Fruit fly (Drosophila melanogaster) whole organism, wandering third instar larva: Measurements from ENCODE around the gene CG14321.

Experiments
- Abd-B ChIP-seq: fragments of >200 bp; optimal IDR thresholded peaks from 2 replicates; lab custom pipeline; 2017; ENCODE audit warnings: missing biosample characterization, missing genetic modification characterization
- CG32264 ChIP-seq: fragments of 200-800 bp; sonication (Bioruptor generic); optimal IDR thresholded peaks from 2 replicates; lab custom pipeline; 2016; ENCODE audit warnings: missing biosample characterization, missing genetic modification characterization
- CG9705 ChIP-seq: fragments of 200-800 bp; sonication (Bioruptor generic); optimal IDR thresholded peaks from 2 replicates; lab custom pipeline; 2018; ENCODE audit warnings: missing biosample characterization, mild to moderate bottlenecking, missing genetic modification characterization
- CrebA ChIP-seq: fragments of 200-800 bp; sonication (Bioruptor generic); optimal IDR thresholded peaks from 2 replicates; lab custom pipeline; 2016; ENCODE audit warnings: missing biosample characterization, mild to moderate bottlenecking, missing genetic modification characterization, borderline replicate concordance
- Dfd ChIP-seq: fragments of >200 bp; optimal IDR thresholded peaks from 2 replicates; lab custom pipeline; 2017; ENCODE audit warnings: missing biosample characterization, missing genetic modification characterization
- Dif ChIP-seq: fragments of 200-275, 200-300 bp; sonication (Bioruptor generic); optimal IDR thresholded peaks from 2 replicates; lab custom pipeline; 2018; ENCODE audit warnings: missing biosample characterization, missing genetic modification characterization; ENCODE audit not compliant: partially characterized antibody
- Hnf4 ChIP-seq: fragments of 200-800 bp; sonication (Bioruptor generic); optimal IDR thresholded peaks from 2 replicates; lab custom pipeline; 2016; ENCODE audit warnings: missing biosample characterization, mild to moderate bottlenecking, missing genetic modification characterization
- Hr78 ChIP-seq: fragments of >200 bp; optimal IDR thresholded peaks from 2 replicates; lab custom pipeline; 2017; ENCODE audit warnings: missing biosample characterization, missing genetic modification characterization
- Hr83 ChIP-seq: fragments of 200-300 bp; sonication (Bioruptor generic); optimal IDR thresholded peaks from 2 replicates; lab custom pipeline; 2016; ENCODE audit warnings: missing biosample characterization, mild to moderate bottlenecking, missing genetic modification characterization, moderate library complexity; ENCODE audit not compliant: poor library complexity, severe bottlenecking
- Jra ChIP-seq: sonication (Bioruptor generic); optimal IDR thresholded peaks from 2 replicates; lab custom pipeline; 2016; ENCODE audit warnings: missing biosample characterization, missing genetic modification characterization
- Mio ChIP-seq: sonication (Bioruptor generic); optimal IDR thresholded peaks from 2 replicates; lab custom pipeline; 2016; ENCODE audit warnings: missing biosample characterization, missing genetic modification characterization
- Myc ChIP-seq: fragments of >200 bp; optimal IDR thresholded peaks from 2 replicates; lab custom pipeline; 2017
- OdsH ChIP-seq: fragments of 200-800 bp; sonication (Bioruptor generic); optimal IDR thresholded peaks from 2 replicates; lab custom pipeline; 2016; ENCODE audit warnings: missing biosample characterization, mild to moderate bottlenecking, missing genetic modification characterization
- Rel ChIP-seq, 2 experiments: fragments of 200-800 bp; sonication (Bioruptor generic) in 1 of 2; optimal IDR thresholded peaks; 2 replicates in 1 of 2; 3 replicates in 1 of 2; lab custom pipeline; 2016 to 2019; ENCODE audit warnings: mild to moderate bottlenecking in 2 of 2, missing biosample characterization in 2 of 2, missing genetic modification characterization in 2 of 2, moderate library complexity in 1 of 2
- Sp1 ChIP-seq: fragments of 200-800 bp; sonication (Bioruptor generic); optimal IDR thresholded peaks from 3 replicates; lab custom pipeline; 2019; ENCODE audit warnings: missing biosample characterization, mild to moderate bottlenecking, missing genetic modification characterization, moderate library complexity
- Vsx2 ChIP-seq: fragments of 200-300, 225-300 bp; sonication (Bioruptor generic); optimal IDR thresholded peaks from 2 replicates; lab custom pipeline; 2018; ENCODE audit warnings: missing biosample characterization, missing genetic modification characterization; ENCODE audit not compliant: partially characterized antibody
- brk ChIP-seq: fragments of 200-800 bp; sonication (Bioruptor generic); optimal IDR thresholded peaks from 2 replicates; lab custom pipeline; 2016; ENCODE audit warnings: missing biosample characterization, mild to moderate bottlenecking, missing genetic modification characterization
- dl ChIP-seq, 2 experiments: fragments of 175-275, 200-275 bp in 1 of 2; fragments of 200-275 bp in 1 of 2; sonication (Bioruptor generic); optimal IDR thresholded peaks; lab custom pipeline; 2018; ENCODE audit warnings: mild to moderate bottlenecking in 2 of 2, missing biosample characterization in 2 of 2, missing genetic modification characterization in 2 of 2, moderate library complexity in 2 of 2; ENCODE audit not compliant: partially characterized antibody in 2 of 2, insufficient read depth in 1 of 2
- dmrt93B ChIP-seq: fragments of 200-800 bp; sonication (Bioruptor generic); optimal IDR thresholded peaks from 2 replicates; lab custom pipeline; 2018; ENCODE audit warnings: missing biosample characterization, mild to moderate bottlenecking, missing genetic modification characterization
- dsf ChIP-seq: sonication (Bioruptor generic); optimal IDR thresholded peaks from 2 replicates; lab custom pipeline; 2016; ENCODE audit warnings: missing biosample characterization, missing genetic modification characterization, borderline replicate concordance
- foxo ChIP-seq, 2 experiments: fragments of 200-800 bp; sonication (Bioruptor generic); optimal IDR thresholded peaks; 2 replicates in 1 of 2; 3 replicates in 1 of 2; lab custom pipeline; 2016 to 2017; ENCODE audit warnings: missing biosample characterization in 2 of 2, missing genetic modification characterization in 2 of 2
- h ChIP-seq: fragments of 200-800 bp; sonication (Bioruptor generic); optimal IDR thresholded peaks from 3 replicates; lab custom pipeline; 2016; ENCODE audit warnings: missing biosample characterization, mild to moderate bottlenecking, missing genetic modification characterization
- jim ChIP-seq: fragments of 175-275, 200-325 bp; sonication (Bioruptor generic); optimal IDR thresholded peaks from 2 replicates; lab custom pipeline; 2016; ENCODE audit warnings: missing biosample characterization, mild to moderate bottlenecking, missing genetic modification characterization
- lola ChIP-seq: fragments of >200 bp; optimal IDR thresholded peaks from 2 replicates; lab custom pipeline; 2017; ENCODE audit warnings: missing biosample characterization, missing genetic modification characterization
- pan ChIP-seq: fragments of >200 bp; optimal IDR thresholded peaks from 2 replicates; lab custom pipeline; 2017
- rgr ChIP-seq: fragments of 200-800 bp; sonication (Bioruptor generic); optimal IDR thresholded peaks from 3 replicates; lab custom pipeline; 2016; ENCODE audit warnings: missing biosample characterization, mild to moderate bottlenecking, missing genetic modification characterization
- sage ChIP-seq: fragments of 200-800 bp; sonication (Bioruptor generic); optimal IDR thresholded peaks from 2 replicates; lab custom pipeline; 2016; ENCODE audit warnings: missing biosample characterization, mild to moderate bottlenecking, missing genetic modification characterization
- sv ChIP-seq: fragments of 200-800 bp; sonication (Bioruptor generic); optimal IDR thresholded peaks from 3 replicates; lab custom pipeline; 2016; ENCODE audit warnings: missing biosample characterization, missing genetic modification characterization
- tai ChIP-seq: sonication (Bioruptor generic); optimal IDR thresholded peaks from 2 replicates; lab custom pipeline; 2016; ENCODE audit warnings: missing biosample characterization, missing genetic modification characterization
- usp ChIP-seq: fragments of >200 bp; optimal IDR thresholded peaks from 2 replicates; lab custom pipeline; 2017; ENCODE audit warnings: missing biosample characterization, missing genetic modification characterization
- woc ChIP-seq: sonication (Bioruptor generic); optimal IDR thresholded peaks from 2 replicates; lab custom pipeline; 2016; ENCODE audit warnings: missing biosample characterization, mild to moderate bottlenecking, missing genetic modification characterization

The CG14321 gene

DNA sequence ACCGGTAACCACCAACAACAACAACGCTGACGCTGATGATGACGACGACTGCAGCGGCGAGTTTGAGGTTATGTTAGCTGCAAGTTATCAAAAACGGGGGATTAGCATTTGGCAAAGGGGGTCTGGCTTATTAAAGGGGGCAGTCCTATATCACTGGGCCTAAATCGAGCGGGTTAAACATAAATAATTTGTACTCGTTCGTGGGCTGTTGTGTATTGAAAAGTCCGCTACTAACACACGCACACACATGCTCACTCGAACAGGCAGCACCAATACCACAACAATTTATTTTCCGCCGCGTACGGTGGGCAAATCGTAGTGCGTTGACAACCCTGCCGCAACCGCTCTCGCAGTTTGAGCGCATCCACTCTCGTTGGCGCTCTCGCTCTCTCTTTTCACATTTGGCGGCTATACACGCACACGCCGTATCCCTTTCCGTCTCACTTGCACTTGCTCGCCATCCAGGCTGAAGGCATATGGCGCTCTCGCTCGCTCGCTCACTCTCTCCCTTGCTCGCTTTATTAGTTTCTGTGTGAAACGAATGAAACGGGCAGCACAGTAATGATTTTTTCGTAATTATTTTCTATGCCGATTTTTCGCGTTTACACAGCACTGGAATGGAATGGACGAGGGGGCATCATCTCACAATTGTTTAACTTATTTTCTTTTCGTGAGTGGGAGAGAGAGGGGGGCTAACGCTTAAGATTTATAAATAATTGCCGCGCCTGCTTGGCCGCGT is 16.4 kb upstream of the CG14321 start (continued):
- TF ChIP-seq dsf (no peak), lola (no peak), Dfd (GFP tag; lab: Kevin White, UChicago) (no peak), CG32264 (GFP tag; lab: Kevin White, UChicago) (no peak), Mio (GFP tag; lab: Kevin White, UChicago) (no peak)

dm6 chr3R:17718051-17718693 is 15.2 kb upstream of the CG14321 start, which contains the start of gene osa:
TSS of gene osa (minus strand) at chr3R:17718350.
- TF ChIP-seq jim = no peak
- TF ChIP-seq sage = peak; percentile 24
- no peak for TF ChIP-seq lola
- peak; percentile 19 for TF ChIP-seq Myc (lab: Kevin White, UChicago)
- peak; percentile 41 for TF ChIP-seq h
- no peak for TF ChIP-seq Hnf4
- TF ChIP-seq pan (lab: Kevin White, UChicago) = no peak
- TF ChIP-seq brk (GFP tag; lab: Kevin White, UChicago) = peak; percentile 65
- no peak for TF ChIP-seq woc (GFP tag; lab: Kevin White, UChicago)
- no peak for TF ChIP-seq foxo (GFP tag; optimal IDR thresholded peaks at IDR 0.05; lab: Kevin White, UChicago)
- TF ChIP-seq Sp1 (GFP tag; lab: Kevin White, UChicago) = peak; percentile 12
- TF ChIP-seq tai (GFP tag; lab: Kevin White, UChicago) = peak; percentile 62
- TF ChIP-seq Hr83 (GFP tag; lab: Kevin White, UChicago) = peak; percentile 25
- TF ChIP-seq CG9705 (GFP tag; lab: Kevin White, UChicago) = peak; percentile 12
- peak; percentile 1 for TF ChIP-seq CG32264 (GFP tag; lab: Kevin White, UChicago)
- peak; percentile 14 for TF ChIP-seq Jra (GFP tag; lab: Kevin White, UChicago)
- TF ChIP-seq sv (GFP tag; lab: Kevin White, UChicago) = no peak

DNA sequence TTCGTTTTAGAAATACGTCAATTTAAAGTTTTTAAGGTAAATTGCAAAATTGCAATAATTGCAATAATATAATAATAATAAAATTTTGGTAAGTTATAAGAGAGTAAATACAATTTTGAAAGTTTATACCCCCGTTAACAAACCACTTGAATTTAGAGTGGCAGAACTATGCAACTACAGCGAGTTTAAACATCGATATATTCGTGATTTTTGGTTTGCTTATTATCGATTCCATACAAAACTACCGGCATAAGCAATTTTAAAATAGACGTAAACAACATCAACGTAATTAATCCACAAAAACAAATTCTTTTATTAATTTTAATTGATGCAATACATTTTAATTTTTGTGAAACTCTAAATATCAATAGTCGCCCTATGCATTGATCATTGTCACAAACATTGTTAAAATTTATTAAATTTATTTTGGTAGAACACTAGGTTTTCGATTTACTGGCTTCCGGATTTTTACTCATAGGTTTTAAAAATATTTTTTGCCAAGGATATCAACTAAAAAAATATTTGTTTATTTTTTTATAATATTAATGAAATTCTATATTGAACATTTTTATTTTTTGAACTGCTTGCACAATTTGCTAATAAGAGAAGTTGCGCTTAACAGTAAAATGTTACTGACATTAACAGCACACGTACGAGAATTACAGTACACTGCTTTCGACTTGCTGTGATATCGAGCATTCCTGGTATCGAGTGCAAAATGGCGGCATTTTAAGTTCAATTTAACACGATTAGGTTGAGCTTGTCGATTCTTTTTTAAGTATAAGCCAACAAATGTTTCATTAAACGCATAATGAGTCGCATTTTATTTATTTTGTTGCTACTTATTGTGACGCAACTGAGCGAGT is 14.4 kb upstream of the CG14321 start, which contains the start of gene Pxt:
TSS of gene Pxt (plus strand) at position 695 of the 866 bp plus-strand sequence.
- no peak for TF ChIP-seq tai (GFP tag; lab: Kevin White, UChicago)
- TF ChIP-seq Rel (GFP tag; optimal IDR thresholded peaks at IDR 0.05; lab: Kevin White, UChicago) = no peak
- no peak for TF ChIP-seq Rel (tag; optimal IDR thresholded peaks at IDR 0.05; lab: Kevin White, UChicago)
- TF ChIP-seq usp (GFP tag; lab: Kevin White, UChicago) = no peak
- TF ChIP-seq Dfd (GFP tag; lab: Kevin White, UChicago) = no peak
- TF ChIP-seq Hr83 (GFP tag; lab: Kevin White, UChicago) = no peak
- TF ChIP-seq Hr78 (GFP tag; lab: Kevin White, UChicago) = no peak
- TF ChIP-seq foxo (GFP tag; optimal IDR thresholded peaks at IDR 0.05; lab: Kevin White, UChicago) = no peak
- TF ChIP-seq Dif (GFP tag; lab: Kevin White, UChicago) = no peak
- TF ChIP-seq pan (lab: Kevin White, UChicago) = no peak
- no peak for TF ChIP-seq sage
- no peak for TF ChIP-seq CrebA (GFP tag; lab: Kevin White, UChicago)
- TF ChIP-seq rgr = no peak
- TF ChIP-seq brk (GFP tag; lab: Kevin White, UChicago) = no peak
- no peak for TF ChIP-seq h
- no peak for TF ChIP-seq Hnf4

dm6 chr3R:17724963-17725362 is 8.4 kb upstream of the CG14321 start, which contains the start of gene Atg8b:
TSS of gene Atg8b (minus strand) at chr3R:17725063.
- TF ChIP-seq Dfd (GFP tag; lab: Kevin White, UChicago) (no peak), Vsx2 (no peak), foxo (GFP tag; optimal IDR thresholded peaks at IDR 0.05; lab: Kevin White, UChicago) (no peak), dmrt93B (GFP tag; lab: Kevin White, UChicago) (no peak), Hr83 (GFP tag; lab: Kevin White, UChicago) (no peak), Abd-B (no peak), tai (GFP tag; lab: Kevin White, UChicago) (no peak), jim (no peak), Jra (GFP tag; lab: Kevin White, UChicago) (no peak), woc (GFP tag; lab: Kevin White, UChicago) (no peak), usp (GFP tag; lab: Kevin White, UChicago) (no peak), dl (GFP tag; optimal IDR thresholded peaks at IDR 0.05; lab: Kevin White, UChicago; ENCODE audit: insufficient read depth in 1 of 2, partially characterized antibody in 2 of 2) (no peak), h (no peak), Myc (lab: Kevin White, UChicago) (no peak), OdsH (GFP tag; lab: Kevin White, UChicago) (no peak), CG32264 (GFP tag; lab: Kevin White, UChicago) (no peak), Mio (GFP tag; lab: Kevin White, UChicago) (no peak), sv (GFP tag; lab: Kevin White, UChicago) (no peak), dsf (no peak)
